Fruit fly (Drosophila melanogaster): ENCODE results near the gene scrt.

The scrt gene

DNA sequence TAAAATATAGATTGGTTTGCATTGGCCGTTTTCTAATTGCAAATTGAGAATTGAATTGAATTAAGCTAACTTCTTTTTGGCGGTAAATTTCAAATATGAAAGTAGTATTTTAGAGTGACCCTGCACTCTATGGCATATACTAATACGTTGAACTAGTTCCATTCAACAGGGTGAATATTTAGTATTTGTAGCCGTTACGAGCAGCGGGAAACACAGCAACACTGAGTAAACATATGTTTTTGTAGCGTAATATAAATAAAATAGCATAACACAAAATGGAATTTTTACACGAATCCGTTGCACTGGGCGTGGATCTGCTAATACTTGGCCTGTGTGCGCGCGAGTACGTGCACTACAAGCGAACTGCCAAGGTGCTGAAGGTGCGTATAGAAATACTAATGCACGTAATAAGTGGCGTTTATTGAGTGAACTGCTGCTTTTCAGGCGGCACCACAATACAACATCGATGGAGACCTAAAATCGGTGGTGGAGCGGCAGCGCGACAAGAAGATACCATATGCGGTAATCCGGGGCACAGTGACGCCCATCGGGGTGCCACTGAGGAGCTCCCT, 37.6 kb downstream of the scrt start, which contains the start of gene Mul1:
Gene Mul1, plus strand, starts transcription at position 198 of the 572 bp plus-strand sequence.
- no peak for TF ChIP-seq CG8478 (optimal IDR thresholded peaks at IDR 0.05)
- no peak for TF ChIP-seq CTCF (optimal IDR thresholded peaks at IDR 0.05)

dm6 chr3L:4024464-4024863, 40.8 kb downstream of the scrt start:
- TF ChIP-seq CTCF (optimal IDR thresholded peaks at IDR 0.05) = no peak
- no peak for TF ChIP-seq CG8478 (optimal IDR thresholded peaks at IDR 0.05)

DNA sequence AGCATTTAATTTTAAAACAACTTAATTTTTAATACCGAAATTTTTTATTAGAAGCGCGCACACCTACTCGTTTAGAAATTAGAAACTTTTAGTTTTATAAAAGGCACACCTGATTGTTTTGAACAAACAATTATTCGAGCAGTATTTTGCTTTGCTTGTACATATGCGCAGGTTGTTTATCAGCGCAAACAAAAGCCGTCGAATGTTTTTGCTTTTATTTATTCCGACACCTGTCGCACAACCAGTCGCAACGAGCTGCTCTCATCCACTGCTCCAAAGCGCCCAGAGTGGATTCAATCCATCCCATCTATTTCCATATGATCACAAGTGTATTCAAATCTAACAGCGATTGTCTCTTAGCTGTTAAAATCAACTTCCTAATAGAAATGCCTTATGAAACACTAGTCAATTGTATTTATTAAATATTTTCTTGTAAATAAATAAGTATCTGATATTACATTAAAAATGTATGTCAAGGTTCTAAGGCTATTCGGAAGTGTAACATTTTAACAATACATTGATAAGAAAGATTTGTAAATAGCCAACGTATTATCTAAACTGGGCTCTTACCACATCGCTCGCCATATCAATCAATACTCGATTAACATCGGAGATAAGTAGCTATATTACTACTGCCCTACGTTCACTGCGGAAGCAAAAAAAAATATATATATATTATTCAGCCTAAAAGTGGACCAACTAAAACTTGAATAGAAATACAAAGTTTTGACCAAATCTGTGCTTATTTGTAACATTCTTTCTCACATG, 42.2 kb downstream of the scrt start, which contains the start of gene CG11594:
Gene CG11594, minus strand, starts transcription at position 274 of the 768 bp plus-strand sequence.
- TF ChIP-seq CG8478 (optimal IDR thresholded peaks at IDR 0.05) = no peak
- no peak for TF ChIP-seq CTCF (optimal IDR thresholded peaks at IDR 0.05)

dm6 chr3L:4026506-4026868, 42.8 kb downstream of the scrt start, which contains the start of gene Gr64a:
TSS of gene Gr64a (plus strand) at chr3L:4026769.
- TF ChIP-seq CTCF (optimal IDR thresholded peaks at IDR 0.05) (no peak), CG8478 (optimal IDR thresholded peaks at IDR 0.05) (no peak)

DNA sequence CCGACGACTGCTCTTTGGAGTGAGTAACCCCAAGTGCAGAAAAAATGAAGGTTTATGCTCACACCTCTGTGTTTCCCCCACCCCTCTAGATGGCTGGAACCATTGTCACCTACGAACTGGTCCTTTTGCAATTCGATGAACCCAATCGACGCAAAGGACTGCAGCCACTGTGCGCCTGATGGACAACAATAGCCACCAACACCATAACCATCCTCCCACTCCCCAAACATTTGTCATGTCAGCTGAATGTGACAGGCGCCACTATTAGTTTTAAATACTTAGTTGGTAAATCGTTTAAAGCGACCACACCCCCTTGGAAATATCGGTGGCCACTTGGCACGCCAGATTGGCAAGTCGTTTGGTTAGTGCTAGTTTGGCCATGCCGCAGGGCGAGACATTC, 44.6 kb downstream of the scrt start, which contains the start of the genes Gr64b and Gr64c:
Gene Gr64b, plus strand, starts transcription at position 301 of the 400 bp plus-strand sequence.
Gene Gr64c, plus strand, starts transcription at position 301 of the 400 bp plus-strand sequence.
- no peak for TF ChIP-seq CTCF (optimal IDR thresholded peaks at IDR 0.05)
- TF ChIP-seq CG8478 (optimal IDR thresholded peaks at IDR 0.05) = no peak

dm6 chr3L:4031762-4032161, 48.1 kb downstream of the scrt start, which contains the start of the genes Gr64d and Gr64e:
TSS of gene Gr64d (plus strand) at chr3L:4032062.
TSS of gene Gr64e (plus strand) at chr3L:4032141.
- TF ChIP-seq CTCF (optimal IDR thresholded peaks at IDR 0.05) (no peak), CG8478 (optimal IDR thresholded peaks at IDR 0.05) (no peak)

dm6 chr3L:4035499-4035898, 51.8 kb downstream of the scrt start, which contains the start of gene Gr64f:
TSS of gene Gr64f (plus strand) at chr3L:4035799.
- no peak for TF ChIP-seq CG8478 (optimal IDR thresholded peaks at IDR 0.05)
- no peak for TF ChIP-seq CTCF (optimal IDR thresholded peaks at IDR 0.05)

- TF ChIP-seq CG8478 (optimal IDR thresholded peaks at IDR 0.05) (no peak), CTCF (optimal IDR thresholded peaks at IDR 0.05) (no peak)
Observed at dm6 chr3L:4040247-4040925, 56.7 kb downstream of the scrt start, which contains the start of the genes CG11593 and Rcd5. TSS of gene CG11593 (minus strand) at chr3L:4040482. TSS of gene Rcd5 (plus strand) at chr3L:4040529.
